Worm (Caenorhabditis elegans) whole organism, L1 larva: ENCODE results near the gene T04G9.6.

ENCODE experiments used
- C04F5.9 ChIP-seq: sonication (generic microtip); optimal IDR thresholded peaks from 2 replicates; lab custom pipeline; 2016; ENCODE audit warnings: missing genetic modification characterization, missing compliant biosample characterization
- aly-2 ChIP-seq: fragments of 150-350 bp; optimal IDR thresholded peaks from 2 replicates; lab custom pipeline; 2014; ENCODE audit warnings: missing biosample characterization, missing genetic modification characterization
- elt-3 ChIP-seq, 6 experiments: fragments of 150-350 bp in 1 of 6; sonication (generic microtip); optimal IDR thresholded peaks; 2 replicates each; lab custom pipeline; 2017 to 2018; ENCODE audit warnings: missing biosample characterization in 6 of 6, missing genetic modification characterization in 6 of 6, inconsistent platforms in 1 of 6
- fkh-8 ChIP-seq: sonication (generic microtip); optimal IDR thresholded peaks from 2 replicates; lab custom pipeline; 2016; ENCODE audit warnings: mild to moderate bottlenecking, missing genetic modification characterization, missing compliant biosample characterization
- lin-13 ChIP-seq: fragments of 150-350 bp; optimal IDR thresholded peaks from 2 replicates; lab custom pipeline; 2014; ENCODE audit warnings: missing biosample characterization, missing genetic modification reagents, missing genetic modification characterization
- lir-3 ChIP-seq: sonication (generic microtip); optimal IDR thresholded peaks from 2 replicates; lab custom pipeline; 2016; ENCODE audit warnings: mild to moderate bottlenecking, missing genetic modification characterization, moderate library complexity, missing compliant biosample characterization; ENCODE audit not compliant: poor library complexity
- nhr-237 ChIP-seq: fragments of 150-350 bp; optimal IDR thresholded peaks from 2 replicates; lab custom pipeline; 2014; ENCODE audit warnings: missing biosample characterization, missing genetic modification characterization
- nhr-28 ChIP-seq: fragments of 150-350 bp; optimal IDR thresholded peaks from 2 replicates; lab custom pipeline; 2014; ENCODE audit warnings: missing biosample characterization, missing genetic modification characterization
- nhr-84 ChIP-seq: sonication (generic microtip); optimal IDR thresholded peaks from 2 replicates; lab custom pipeline; 2017; ENCODE audit warnings: missing biosample characterization, missing genetic modification characterization
- sox-4 ChIP-seq: sonication (generic microtip); optimal IDR thresholded peaks from 2 replicates; lab custom pipeline; 2016; ENCODE audit warnings: missing genetic modification characterization, missing compliant biosample characterization
- unc-62 ChIP-seq: fragments of 150-350 bp; optimal IDR thresholded peaks from 2 replicates; lab custom pipeline; 2014; ENCODE audit warnings: missing biosample characterization, missing genetic modification reagents, missing genetic modification characterization
- xbp-1 ChIP-seq: sonication (generic microtip); optimal IDR thresholded peaks from 2 replicates; lab custom pipeline; 2016; ENCODE audit warnings: missing genetic modification characterization, missing compliant biosample characterization

DNA sequence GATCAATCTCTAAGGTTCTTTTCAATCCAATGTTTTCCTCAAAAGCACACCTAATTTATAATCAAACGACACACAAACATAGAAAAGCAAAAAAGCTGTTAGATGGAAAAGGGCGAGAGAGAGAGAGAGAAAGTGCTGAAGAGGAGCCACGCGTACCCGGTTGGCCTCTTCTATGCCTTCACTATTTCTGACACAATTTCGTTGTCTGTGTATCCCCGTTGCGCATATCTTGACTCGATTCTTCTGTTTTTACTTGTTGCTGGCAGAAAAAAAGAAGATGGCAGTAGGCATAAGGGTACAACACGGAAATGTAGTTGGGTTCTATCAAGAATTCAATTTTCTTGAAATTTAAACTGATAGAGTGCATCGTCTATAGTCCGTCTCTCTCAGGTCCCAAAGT is 42.7 kb upstream of the T04G9.6 start:
- TF ChIP-seq nhr-237 (peak; percentile 45), C04F5.9 (no peak), xbp-1 (peak; percentile 25), nhr-84 (tag; lab: Kevin White, UChicago) (no peak), lin-13 (peak; percentile 15), fkh-8 (tag; lab: Kevin White, UChicago) (peak; percentile 76), nhr-28 (tag; lab: Kevin White, UChicago) (no peak), lir-3 (tag; lab: Kevin White, UChicago) (no peak), sox-4 (tag; lab: Kevin White, UChicago) (no peak), elt-3 (tag; optimal IDR thresholded peaks at IDR 0.05; lab: Kevin White, UChicago) (no peak), unc-62 (no peak), aly-2 (no peak)
